Fruit fly (Drosophila melanogaster): Measurements from ENCODE around the gene Past1.

The Past1 gene

dm6 chr3R:12676160-12676559, 21.0 kb upstream of the Past1 start, which contains the start of gene CG43630:
Gene CG43630 (minus strand): TSS chr3R:12676260.
- no peak for TF ChIP-seq Crg-1 (GFP tag; optimal IDR thresholded peaks at IDR 0.05)
- no peak for TF ChIP-seq toe (GFP tag; optimal IDR thresholded peaks at IDR 0.05)
- TF ChIP-seq CG5204 (GFP tag; optimal IDR thresholded peaks at IDR 0.05): no peak
- TF ChIP-seq CG12768 (GFP tag; optimal IDR thresholded peaks at IDR 0.05): peak; percentile 64
- TF ChIP-seq CG14711 (tag; optimal IDR thresholded peaks at IDR 0.05): peak; percentile 6
- no peak for TF ChIP-seq Clk (GFP tag; optimal IDR thresholded peaks at IDR 0.05)
- TF ChIP-seq Mnt (GFP tag; optimal IDR thresholded peaks at IDR 0.05): no peak
- peak; percentile 46 for TF ChIP-seq CG33017 (tag; optimal IDR thresholded peaks at IDR 0.05)
- no peak for TF ChIP-seq kay (GFP tag; ENCODE audit: borderline replicate concordance)

dm6 chr3R:12678850-12679249, 18.3 kb upstream of the Past1 start, which contains the start of gene mbo:
Gene mbo (minus strand): TSS chr3R:12679052.
- TF ChIP-seq cnc (optimal IDR thresholded peaks at IDR 0.05) (no peak), CG12768 (GFP tag; optimal IDR thresholded peaks at IDR 0.05) (no peak), CG11617 (GFP tag; optimal IDR thresholded peaks at IDR 0.05) (no peak), ovo (GFP tag; optimal IDR thresholded peaks at IDR 0.05) (no peak), cic (GFP tag; optimal IDR thresholded peaks at IDR 0.05) (no peak), Hr96 (GFP tag; optimal IDR thresholded peaks at IDR 0.05) (no peak), toe (GFP tag; optimal IDR thresholded peaks at IDR 0.05) (no peak), Mnt (GFP tag; optimal IDR thresholded peaks at IDR 0.05) (no peak), Crg-1 (GFP tag; optimal IDR thresholded peaks at IDR 0.05) (no peak), kay (GFP tag; ENCODE audit: borderline replicate concordance) (no peak), CG7045 (GFP tag; optimal IDR thresholded peaks at IDR 0.05) (no peak), Clk (GFP tag; optimal IDR thresholded peaks at IDR 0.05) (no peak), bab1 (GFP tag; optimal IDR thresholded peaks at IDR 0.05) (no peak), CG33017 (tag; optimal IDR thresholded peaks at IDR 0.05) (no peak), pad (GFP tag; optimal IDR thresholded peaks at IDR 0.05) (no peak), tj (GFP tag; optimal IDR thresholded peaks at IDR 0.05) (no peak), CG14711 (tag; optimal IDR thresholded peaks at IDR 0.05) (no peak), CG5204 (GFP tag; optimal IDR thresholded peaks at IDR 0.05) (no peak), CG7101 (tag; optimal IDR thresholded peaks at IDR 0.05) (no peak)

- TF ChIP-seq CG14711 (tag; optimal IDR thresholded peaks at IDR 0.05): no peak
- TF ChIP-seq Clk (GFP tag; optimal IDR thresholded peaks at IDR 0.05): no peak
- TF ChIP-seq tj (GFP tag; optimal IDR thresholded peaks at IDR 0.05): no peak
- TF ChIP-seq pad (GFP tag; optimal IDR thresholded peaks at IDR 0.05): no peak
- TF ChIP-seq kay (GFP tag; ENCODE audit: borderline replicate concordance): no peak
- no peak for TF ChIP-seq Hr96 (GFP tag; optimal IDR thresholded peaks at IDR 0.05)
- TF ChIP-seq CG33017 (tag; optimal IDR thresholded peaks at IDR 0.05): no peak
- no peak for TF ChIP-seq CG11617 (GFP tag; optimal IDR thresholded peaks at IDR 0.05)
- no peak for TF ChIP-seq ovo (GFP tag; optimal IDR thresholded peaks at IDR 0.05)
- TF ChIP-seq Mnt (GFP tag; optimal IDR thresholded peaks at IDR 0.05): no peak
- no peak for TF ChIP-seq CG1620 (GFP tag; optimal IDR thresholded peaks at IDR 0.05)
- TF ChIP-seq Crg-1 (GFP tag; optimal IDR thresholded peaks at IDR 0.05): no peak
Observed at dm6 chr3R:12681275-12681674, 15.8 kb upstream of the Past1 start, which contains the start of gene Cyp313a4. Gene Cyp313a4 (minus strand): TSS chr3R:12681375.

DNA sequence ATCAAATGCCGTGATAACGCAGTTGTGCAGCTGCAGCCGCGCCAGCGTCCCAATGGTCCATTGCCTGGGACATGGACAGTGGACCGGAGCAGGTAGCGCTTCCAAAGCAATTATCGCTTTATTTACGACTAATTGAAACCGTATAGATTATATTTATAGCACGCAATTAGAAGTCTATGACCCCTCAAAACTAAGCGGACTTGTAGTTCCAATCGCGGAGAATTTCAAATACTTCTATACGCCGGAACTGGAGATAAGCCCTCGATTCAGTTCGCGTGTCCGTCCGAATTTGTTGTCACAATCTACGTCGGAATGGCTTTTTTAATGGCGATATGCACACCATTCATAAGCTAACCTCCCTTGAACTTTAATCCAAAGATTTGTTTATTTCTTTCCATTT, 11.8 kb upstream of the Past1 start:
- TF ChIP-seq CG7101 (tag; optimal IDR thresholded peaks at IDR 0.05): peak; percentile 36
- no peak for TF ChIP-seq CG33017 (tag; optimal IDR thresholded peaks at IDR 0.05)
- TF ChIP-seq CG1620 (GFP tag; optimal IDR thresholded peaks at IDR 0.05): no peak
- TF ChIP-seq cic (GFP tag; optimal IDR thresholded peaks at IDR 0.05): no peak
- TF ChIP-seq CG14711 (tag; optimal IDR thresholded peaks at IDR 0.05): peak; percentile 15
- TF ChIP-seq CG7045 (GFP tag; optimal IDR thresholded peaks at IDR 0.05): peak; percentile 20
- no peak for TF ChIP-seq kay (GFP tag; ENCODE audit: borderline replicate concordance)
- TF ChIP-seq CG11617 (GFP tag; optimal IDR thresholded peaks at IDR 0.05): no peak
- no peak for TF ChIP-seq Crg-1 (GFP tag; optimal IDR thresholded peaks at IDR 0.05)
- no peak for TF ChIP-seq Clk (GFP tag; optimal IDR thresholded peaks at IDR 0.05)
- no peak for TF ChIP-seq Hr96 (GFP tag; optimal IDR thresholded peaks at IDR 0.05)
- no peak for TF ChIP-seq bab1 (GFP tag; optimal IDR thresholded peaks at IDR 0.05)

DNA sequence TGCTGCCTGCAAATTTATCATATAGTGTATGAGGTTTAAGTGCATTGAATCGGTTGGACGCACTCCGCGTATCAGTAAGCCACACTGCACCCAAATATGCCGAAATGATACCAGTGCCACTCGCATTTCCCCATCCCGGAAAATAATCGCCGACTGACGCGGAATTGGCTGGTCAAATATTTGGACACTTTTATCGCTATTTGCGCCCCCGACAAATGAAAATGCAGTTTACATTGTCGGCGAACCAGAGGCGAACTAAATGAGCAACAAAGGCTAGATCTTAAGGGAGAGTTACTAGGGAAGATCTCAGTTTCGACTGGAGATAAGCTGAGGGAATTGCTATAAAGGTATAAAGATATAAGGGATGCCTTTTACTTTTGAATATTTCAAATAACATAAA, 9.0 kb upstream of the Past1 start:
- TF ChIP-seq bab1 (GFP tag; optimal IDR thresholded peaks at IDR 0.05): no peak
- TF ChIP-seq cnc (optimal IDR thresholded peaks at IDR 0.05): no peak
- TF ChIP-seq Crg-1 (GFP tag; optimal IDR thresholded peaks at IDR 0.05): peak; percentile 5
- no peak for TF ChIP-seq CG1620 (GFP tag; optimal IDR thresholded peaks at IDR 0.05)
- TF ChIP-seq pad (GFP tag; optimal IDR thresholded peaks at IDR 0.05): peak; percentile 17
- TF ChIP-seq CG12768 (GFP tag; optimal IDR thresholded peaks at IDR 0.05): peak; percentile 54
- TF ChIP-seq CG7101 (tag; optimal IDR thresholded peaks at IDR 0.05): peak; percentile 41
- TF ChIP-seq CG33017 (tag; optimal IDR thresholded peaks at IDR 0.05): peak; percentile 10
- TF ChIP-seq CG14711 (tag; optimal IDR thresholded peaks at IDR 0.05): peak; percentile 6
- peak; percentile 22 for TF ChIP-seq cic (GFP tag; optimal IDR thresholded peaks at IDR 0.05)
- no peak for TF ChIP-seq ovo (GFP tag; optimal IDR thresholded peaks at IDR 0.05)
- TF ChIP-seq CG5204 (GFP tag; optimal IDR thresholded peaks at IDR 0.05): no peak
- peak; percentile 44 for TF ChIP-seq CG7045 (GFP tag; optimal IDR thresholded peaks at IDR 0.05)
- TF ChIP-seq tj (GFP tag; optimal IDR thresholded peaks at IDR 0.05): no peak
- TF ChIP-seq kay (GFP tag; ENCODE audit: borderline replicate concordance): no peak
- TF ChIP-seq CG11617 (GFP tag; optimal IDR thresholded peaks at IDR 0.05): no peak

DNA sequence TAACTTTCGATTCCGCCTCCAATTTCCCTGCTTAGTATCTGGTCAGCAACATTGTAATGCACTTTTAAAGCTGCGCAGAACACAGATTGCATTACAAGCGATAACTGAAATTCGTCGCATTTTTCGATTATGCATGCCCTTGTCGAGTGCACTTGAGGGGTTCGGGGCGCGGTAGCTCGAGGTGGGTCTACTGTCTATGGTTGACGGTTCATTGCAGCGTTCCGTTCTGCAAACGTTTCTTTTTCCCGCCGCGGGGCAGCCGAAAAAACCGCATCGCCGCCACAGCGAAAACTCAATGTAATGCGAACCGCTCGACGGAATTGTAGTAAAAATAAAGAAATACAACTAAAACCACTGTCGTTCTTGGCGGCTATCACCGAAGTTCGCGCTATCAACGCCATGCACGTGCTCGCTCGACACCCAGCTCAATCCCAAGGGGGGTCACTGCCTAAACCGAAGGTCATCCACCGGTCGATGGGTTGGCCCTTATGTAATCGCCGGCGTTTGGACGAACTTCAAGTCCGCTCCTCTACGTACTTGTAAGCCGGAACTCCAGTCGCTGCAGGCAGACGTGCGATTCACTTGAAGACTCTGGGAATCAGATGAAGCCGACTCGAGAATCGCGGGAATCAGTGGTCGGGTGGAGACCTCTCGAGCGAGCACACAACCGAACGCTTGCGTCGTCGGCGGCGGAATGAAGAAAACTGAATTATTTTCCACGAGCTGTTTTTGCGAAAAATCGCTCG, 8.3 kb upstream of the Past1 start, which contains the start of gene kar:
TSS of gene kar (minus strand) at position 696 of the 746 bp plus-strand sequence.
- TF ChIP-seq CG33017 (tag; optimal IDR thresholded peaks at IDR 0.05): peak; percentile 15
- TF ChIP-seq Mnt (GFP tag; optimal IDR thresholded peaks at IDR 0.05): peak; percentile 88
- no peak for TF ChIP-seq CG1620 (GFP tag; optimal IDR thresholded peaks at IDR 0.05)
- TF ChIP-seq tj (GFP tag; optimal IDR thresholded peaks at IDR 0.05): peak; percentile 100
- peak; percentile 3 for TF ChIP-seq cic (GFP tag; optimal IDR thresholded peaks at IDR 0.05)
